Worm (Caenorhabditis elegans) whole organism, L4 larva: Measurements from ENCODE around the gene ric-7.
A peak's percentile ranks its signal among the peaks of the same experiment; 100 is the strongest.

Source experiments
- F37D6.2 ChIP-seq: sonication (generic microtip); optimal IDR thresholded peaks from 2 replicates; lab custom pipeline; 2016; ENCODE audit warnings: mild to moderate bottlenecking, missing genetic modification characterization, missing compliant biosample characterization
- T20F7.1 ChIP-seq: fragments of 200-800 bp; sonication (Bioruptor generic); optimal IDR thresholded peaks from 2 replicates; lab custom pipeline; 2018; ENCODE audit warnings: mild to moderate bottlenecking, missing genetic modification characterization, missing compliant biosample characterization
- T26A8.4 ChIP-seq: fragments of 200-800 bp; sonication (Bioruptor generic); IDR thresholded peaks from 2 replicates; pipeline ENCODE4 v1.3.6; 2022; ENCODE audit warnings: missing genetic modification characterization, missing compliant biosample characterization
- Y5F2A.4 ChIP-seq: fragments of 200-800 bp; sonication (Bioruptor generic); optimal IDR thresholded peaks from 2 replicates; lab custom pipeline; 2018; ENCODE audit warnings: mild to moderate bottlenecking, missing genetic modification characterization, missing compliant biosample characterization
- Y75B8A.6 ChIP-seq: fragments of 200-800 bp; sonication (Bioruptor generic); IDR thresholded peaks from 2 replicates; pipeline ENCODE4 v1.3.6; 2022; ENCODE audit warnings: missing genetic modification reagents, missing genetic modification characterization, missing compliant biosample characterization
- ZK546.5 ChIP-seq, 2 experiments: sonication (generic microtip); optimal IDR thresholded peaks; 2 replicates each; lab custom pipeline; 2017; ENCODE audit warnings: missing biosample characterization in 2 of 2, missing genetic modification characterization in 2 of 2
- aha-1 ChIP-seq: fragments of 150-350 bp; peaks from one replicate; lab custom pipeline; 2014; ENCODE audit warnings: missing biosample characterization, missing genetic modification characterization
- aly-2 ChIP-seq: sonication (generic microtip); optimal IDR thresholded peaks from 2 replicates; lab custom pipeline; 2018; ENCODE audit warnings: missing biosample characterization, missing genetic modification characterization
- ama-1 ChIP-seq: fragments of 150-350 bp; optimal IDR thresholded peaks from 2 replicates; lab custom pipeline; 2014; ENCODE audit warnings: inconsistent platforms, mixed read lengths
- ceh-32 ChIP-seq: sonication (generic microtip); optimal IDR thresholded peaks from 2 replicates; lab custom pipeline; 2016; ENCODE audit warnings: mild to moderate bottlenecking, missing genetic modification characterization, missing compliant biosample characterization; ENCODE audit not compliant: poor library complexity
- ceh-44 ChIP-seq: fragments of 200-800 bp; sonication (Bioruptor generic); IDR thresholded peaks from 2 replicates; pipeline ENCODE4 v1.3.6; 2022; ENCODE audit warnings: missing genetic modification reagents, missing genetic modification characterization, missing compliant biosample characterization
- ctbp-1 ChIP-seq: fragments of 200-800 bp; sonication (Bioruptor generic); IDR thresholded peaks from 2 replicates; pipeline ENCODE4 v1.3.6; 2022; ENCODE audit warnings: missing genetic modification reagents, missing genetic modification characterization, missing compliant biosample characterization
- daf-12 ChIP-seq: fragments of 150-350 bp; optimal IDR thresholded peaks from 2 replicates; lab custom pipeline; 2014; ENCODE audit warnings: missing biosample characterization, missing genetic modification reagents, missing genetic modification characterization
- dmd-6 ChIP-seq: fragments of 200-800 bp; sonication (Bioruptor generic); IDR thresholded peaks from 2 replicates; pipeline ENCODE4 v1.3.6; 2022; ENCODE audit warnings: missing genetic modification reagents, missing genetic modification characterization, missing compliant biosample characterization
- dmd-9 ChIP-seq: fragments of 200-800 bp; sonication (Bioruptor generic); IDR thresholded peaks from 2 replicates; pipeline ENCODE4 v1.3.6; 2022; ENCODE audit warnings: missing genetic modification reagents, missing genetic modification characterization, missing compliant biosample characterization
- dpl-1 ChIP-seq: fragments of 150-350 bp; optimal IDR thresholded peaks from 2 replicates; lab custom pipeline; 2014; ENCODE audit warnings: missing biosample characterization, missing genetic modification reagents, missing genetic modification characterization
- duxl-1 ChIP-seq: sonication (generic microtip); optimal IDR thresholded peaks from 2 replicates; lab custom pipeline; 2016; ENCODE audit warnings: mild to moderate bottlenecking, missing genetic modification characterization, moderate library complexity, missing compliant biosample characterization; ENCODE audit not compliant: poor library complexity
- dve-1 ChIP-seq: sonication (generic microtip); optimal IDR thresholded peaks from 2 replicates; lab custom pipeline; 2017; ENCODE audit warnings: antibody characterized with exemption, mild to moderate bottlenecking, missing genetic modification characterization, missing compliant biosample characterization; ENCODE audit not compliant: insufficient read depth
- egl-43 ChIP-seq: fragments of 200-800 bp; sonication (Bioruptor generic); IDR thresholded peaks from 2 replicates; pipeline ENCODE4 v1.3.6; 2022; ENCODE audit warnings: missing genetic modification reagents, missing genetic modification characterization, missing compliant biosample characterization
- fkh-10 ChIP-seq: fragments of 150-350 bp; optimal IDR thresholded peaks from 2 replicates; lab custom pipeline; 2014; ENCODE audit warnings: missing biosample characterization, missing genetic modification reagents, missing genetic modification characterization
- hif-1 ChIP-seq, 2 experiments: sonication (generic microtip); optimal IDR thresholded peaks; 2 replicates each; lab custom pipeline; 2016 to 2017; ENCODE audit warnings: missing compliant biosample characterization in 2 of 2, missing genetic modification characterization in 2 of 2, missing genetic modification reagents in 2 of 2, missing genotype in 2 of 2, mild to moderate bottlenecking in 1 of 2
- hlh-11 ChIP-seq: fragments of 200-800 bp; sonication (Bioruptor generic); optimal IDR thresholded peaks from 2 replicates; lab custom pipeline; 2018; ENCODE audit warnings: mild to moderate bottlenecking, missing genetic modification characterization, missing compliant biosample characterization
- hlh-30 ChIP-seq: sonication (generic microtip); optimal IDR thresholded peaks from 2 replicates; lab custom pipeline; 2017; ENCODE audit warnings: antibody characterized with exemption, mild to moderate bottlenecking, missing genetic modification characterization, missing compliant biosample characterization; ENCODE audit not compliant: insufficient read depth
- hmg-1.1 ChIP-seq: fragments of 200-800 bp; sonication (Bioruptor generic); IDR thresholded peaks from 2 replicates; pipeline ENCODE4 v1.3.6; 2022; ENCODE audit warnings: missing genetic modification reagents, missing genetic modification characterization, missing compliant biosample characterization
- lim-7 ChIP-seq: fragments of 200-800 bp; sonication (Bioruptor generic); IDR thresholded peaks from 2 replicates; pipeline ENCODE4 v1.3.6; 2022; ENCODE audit warnings: missing genetic modification characterization, missing compliant biosample characterization
- lin-13 ChIP-seq: fragments of 150-350 bp; optimal IDR thresholded peaks from 2 replicates; lab custom pipeline; 2014; ENCODE audit warnings: missing biosample characterization, missing genetic modification reagents, missing genetic modification characterization
- madf-5 ChIP-seq, 2 experiments: fragments of 200-800 bp; sonication (Bioruptor generic); IDR thresholded peaks; 2 replicates each; pipeline ENCODE4 v1.3.6; 2022; ENCODE audit warnings: missing compliant biosample characterization in 2 of 2, missing genetic modification characterization in 2 of 2
- mep-1 ChIP-seq: fragments of 150-350 bp; sonication (generic microtip); optimal IDR thresholded peaks from 3 replicates; lab custom pipeline; 2014; ENCODE audit warnings: missing biosample characterization, missing genetic modification characterization
- nhr-102 ChIP-seq: sonication (generic microtip); optimal IDR thresholded peaks from 2 replicates; lab custom pipeline; 2016; ENCODE audit warnings: mild to moderate bottlenecking, missing genetic modification characterization, moderate library complexity, missing compliant biosample characterization
- nhr-11 ChIP-seq: fragments of 150-350 bp; optimal IDR thresholded peaks from 2 replicates; lab custom pipeline; 2014; ENCODE audit warnings: missing biosample characterization, missing genetic modification characterization
- nhr-111 ChIP-seq: fragments of 200-800 bp; sonication (Bioruptor generic); optimal IDR thresholded peaks from 2 replicates; lab custom pipeline; 2018; ENCODE audit warnings: mild to moderate bottlenecking, missing genetic modification characterization, missing compliant biosample characterization
- nhr-237 ChIP-seq: sonication (generic microtip); optimal IDR thresholded peaks from 2 replicates; lab custom pipeline; 2017; ENCODE audit warnings: missing biosample characterization, missing genetic modification characterization
- nhr-6 ChIP-seq: fragments of 150-350 bp; optimal IDR thresholded peaks from 2 replicates; lab custom pipeline; 2014; ENCODE audit warnings: missing biosample characterization, missing genetic modification characterization
- pha-4 ChIP-seq, 2 experiments: fragments of 150-350 bp in 1 of 2; fragments of 200-800 bp in 1 of 2; sonication (Bioruptor generic) in 1 of 2; IDR thresholded peaks in 1 of 2; optimal IDR thresholded peaks in 1 of 2; 2 replicates each; pipeline versions ENCODE4 v1.3.6 to Lab custom; 2014 to 2022; ENCODE audit warnings: missing genetic modification characterization in 2 of 2, missing genetic modification reagents in 2 of 2, missing biosample characterization in 1 of 2, missing compliant biosample characterization in 1 of 2
- saeg-2 ChIP-seq: fragments of 200-800 bp; sonication (Bioruptor generic); IDR thresholded peaks from 2 replicates; pipeline ENCODE4 v1.3.6; 2022; ENCODE audit warnings: missing genetic modification reagents, missing genetic modification characterization, missing compliant biosample characterization
- set-16 ChIP-seq: fragments of 200-800 bp; sonication (Bioruptor generic); IDR thresholded peaks from 2 replicates; pipeline ENCODE4 v1.3.6; 2022; ENCODE audit warnings: missing genetic modification reagents, missing genetic modification characterization, missing compliant biosample characterization
- spr-1 ChIP-seq: sonication (generic microtip); optimal IDR thresholded peaks from 2 replicates; lab custom pipeline; 2016; ENCODE audit warnings: mild to moderate bottlenecking, missing genetic modification characterization, missing compliant biosample characterization
- tag-97 ChIP-seq: fragments of 200-800 bp; sonication (Bioruptor generic); IDR thresholded peaks from 2 replicates; pipeline ENCODE4 v1.3.6; 2022; ENCODE audit warnings: missing genetic modification characterization, missing compliant biosample characterization
- unc-130 ChIP-seq: sonication (generic microtip); optimal IDR thresholded peaks from 2 replicates; lab custom pipeline; 2016; ENCODE audit warnings: missing genetic modification reagents, missing genetic modification characterization, missing compliant biosample characterization
- vab-7 ChIP-seq: fragments of 200-800 bp; sonication (Bioruptor generic); IDR thresholded peaks from 2 replicates; pipeline ENCODE4 v1.3.6; 2022; ENCODE audit warnings: missing genetic modification reagents, missing genetic modification characterization, missing compliant biosample characterization
- zip-11 ChIP-seq: fragments of 200-800 bp; sonication (Bioruptor generic); IDR thresholded peaks from 2 replicates; pipeline ENCODE4 v1.3.6; 2022; ENCODE audit warnings: missing genetic modification characterization, missing compliant biosample characterization
- zip-2 ChIP-seq: fragments of 150-350 bp; optimal IDR thresholded peaks from 2 replicates; lab custom pipeline; 2014; ENCODE audit warnings: missing biosample characterization, missing genetic modification characterization

The ric-7 gene

ce11 chrV:14012002-14012554 lies 6.4 kb upstream of the ric-7 start, which contains the start of the genes ddx-17 and aip-1 (continued):
- peak; percentile 82 for TF ChIP-seq mep-1 (tag; lab: Kevin White, UChicago)
- TF ChIP-seq dve-1 (tag; lab: Kevin White, UChicago) = peak; percentile 85
- peak; percentile 77 for TF ChIP-seq dpl-1 (GFP tag; lab: Kevin White, UChicago)
- peak; percentile 75 for TF ChIP-seq ama-1
- peak; percentile 96 for TF ChIP-seq hlh-30 (tag; lab: Kevin White, UChicago)
- TF ChIP-seq nhr-102 (tag; lab: Kevin White, UChicago) = peak; percentile 44
- TF ChIP-seq T20F7.1 = peak; percentile 72
- peak; percentile 21 for TF ChIP-seq zip-2
- TF ChIP-seq nhr-6 (tag; lab: Kevin White, UChicago) = peak; percentile 97
- TF ChIP-seq nhr-11 (tag; lab: Kevin White, UChicago) = peak; percentile 71
- no peak for TF ChIP-seq Y75B8A.6 (GFP tag; lab: Robert Waterston, UW)
- peak; percentile 74 for TF ChIP-seq lin-13
- no peak for TF ChIP-seq ceh-32 (tag; lab: Kevin White, UChicago)
- TF ChIP-seq T26A8.4 (GFP tag; lab: Robert Waterston, UW) = 0 out of 2 replicates have a peak, but pooled peaks have one; percentile 57
- TF ChIP-seq unc-130 (GFP tag; lab: Kevin White, UChicago) = peak; percentile 42
- TF ChIP-seq pha-4 (GFP tag; IDR thresholded peaks at IDR 0.05; lab: Robert Waterston, UW) = no peak
- peak; percentile 71 for TF ChIP-seq pha-4 (tag; optimal IDR thresholded peaks at IDR 0.05; lab: Kevin White, UChicago)
- TF ChIP-seq daf-12 (tag; lab: Kevin White, UChicago) = no peak
- TF ChIP-seq hmg-1.1 (GFP tag; lab: Robert Waterston, UW) = peak; percentile 58
- TF ChIP-seq fkh-10 (GFP tag; lab: Kevin White, UChicago) = peak; percentile 15
- no peak for TF ChIP-seq madf-5 (GFP tag; IDR thresholded peaks at IDR 0.05; lab: Robert Waterston, UW)
- peak; percentile 94 for TF ChIP-seq aha-1 (tag; lab: Kevin White, UChicago)
- no peak for TF ChIP-seq F37D6.2
- peak in 1 of 2 experiments; percentile 84 for TF ChIP-seq hif-1 (tag; optimal IDR thresholded peaks at IDR 0.05; lab: Kevin White, UChicago)
- peak; percentile 65 for TF ChIP-seq dmd-6 (GFP tag; lab: Robert Waterston, UW)

- TF ChIP-seq saeg-2 = 0 out of 2 replicates have a peak, but pooled peaks have one; percentile 25
- TF ChIP-seq aha-1 (tag; lab: Kevin White, UChicago) = no peak
- TF ChIP-seq set-16 = peak; percentile 96
- no peak for TF ChIP-seq dmd-9 (GFP tag; lab: Robert Waterston, UW)
- TF ChIP-seq hlh-11 (tag; lab: Kevin White, UChicago) = no peak
- 0 out of 2 replicates have a peak, but pooled peaks have one; percentile 40 for TF ChIP-seq egl-43 (GFP tag; lab: Robert Waterston, UW)
- no peak for TF ChIP-seq Y75B8A.6 (GFP tag; lab: Robert Waterston, UW)
- TF ChIP-seq aly-2 = no peak
- TF ChIP-seq F37D6.2 = no peak
- 0 out of 2 replicates have a peak, but pooled peaks have one; percentile 6 for TF ChIP-seq vab-7 (GFP tag; lab: Robert Waterston, UW)
- no peak for TF ChIP-seq tag-97 (GFP tag; lab: Robert Waterston, UW)
- TF ChIP-seq T20F7.1 = no peak
- TF ChIP-seq, all 104 proteins: peak for 4
Observed at ce11 chrV:14011427-14011826, 5.7 kb upstream of the ric-7 start.

ce11 chrV:14010021-14010420 lies 4.3 kb upstream of the ric-7 start:
- TF ChIP-seq lim-7 = no peak
- no peak for TF ChIP-seq Y5F2A.4 (GFP tag; lab: Kevin White, UChicago)
- TF ChIP-seq nhr-11 (tag; lab: Kevin White, UChicago) = no peak
- TF ChIP-seq ceh-44 (GFP tag; lab: Robert Waterston, UW) = no peak
- no peak for TF ChIP-seq F37D6.2
- TF ChIP-seq nhr-111 = no peak
- no peak for TF ChIP-seq nhr-237 (tag; lab: Kevin White, UChicago)
- no peak for TF ChIP-seq hmg-1.1 (GFP tag; lab: Robert Waterston, UW)
- no peak for TF ChIP-seq saeg-2
- TF ChIP-seq duxl-1 (tag; lab: Kevin White, UChicago) = no peak
- TF ChIP-seq spr-1 (tag; lab: Kevin White, UChicago) = no peak
- no peak for TF ChIP-seq zip-11 (GFP tag; lab: Robert Waterston, UW)
- TF ChIP-seq ctbp-1 (GFP tag; lab: Robert Waterston, UW) = no peak
- no peak for TF ChIP-seq ZK546.5 (tag; optimal IDR thresholded peaks at IDR 0.05; lab: Kevin White, UChicago)
- no peak for TF ChIP-seq hlh-30 (tag; lab: Kevin White, UChicago)
